Worm (Caenorhabditis elegans): ENCODE data around the gene best-15.

- no peak for TF ChIP-seq him-1 (tag; optimal IDR thresholded peaks at IDR 0.05)
- TF ChIP-seq W03F9.2 (tag; optimal IDR thresholded peaks at IDR 0.05) = no peak
Measured at ce11 chrIV:10880264-10880663, 48.2 kb upstream of the best-15 start, which contains the start of gene fipr-15.
